Worm (Caenorhabditis elegans): Measurements from ENCODE around the gene srg-13.

DNA sequence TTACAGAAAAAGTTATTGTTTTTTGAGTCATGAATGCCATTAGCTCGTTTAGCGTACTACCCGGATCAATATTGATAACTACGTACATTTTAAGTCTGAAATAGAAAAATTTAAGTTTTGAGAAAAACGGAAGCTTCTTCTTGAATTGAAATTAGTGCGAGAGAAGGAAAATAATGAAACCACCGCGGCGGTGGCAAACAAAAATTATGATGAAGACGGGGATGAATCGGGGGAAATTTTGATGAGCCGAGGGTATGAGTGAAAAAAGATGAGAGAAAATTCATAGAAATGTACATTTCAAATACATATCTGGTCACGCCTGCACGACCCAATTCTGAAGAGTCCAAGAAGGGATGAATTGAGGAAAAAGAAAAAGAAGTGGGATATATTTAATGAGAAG is 6.8 kb upstream of the srg-13 start, which contains the start of gene T23F11.4:
- TF ChIP-seq pha-4 (GFP tag; IDR thresholded peaks at IDR 0.05) = no peak
- no peak for TF ChIP-seq pha-4 (tag; optimal IDR thresholded peaks at IDR 0.05)
- TF ChIP-seq ZK337.2 (GFP tag; IDR thresholded peaks at IDR 0.05) = no peak
- no peak for TF ChIP-seq ama-1 (optimal IDR thresholded peaks at IDR 0.05)
- no peak for TF ChIP-seq nhr-11 (tag; optimal IDR thresholded peaks at IDR 0.05)
- TF ChIP-seq duxl-1 (tag; optimal IDR thresholded peaks at IDR 0.05; ENCODE audit: poor library complexity) = no peak
- no peak for TF ChIP-seq lsy-2 (tag; optimal IDR thresholded peaks at IDR 0.05)
- TF ChIP-seq lin-15B (tag; optimal IDR thresholded peaks at IDR 0.05) = no peak
- no peak for TF ChIP-seq tag-97 (GFP tag; IDR thresholded peaks at IDR 0.05)

All from whole organism, L4 larva.